Fruit fly (Drosophila melanogaster) whole organism, embryonic: ENCODE data around the gene Dap160.

Source experiments
- CG10959 ChIP-seq: fragments of 200-800 bp; sonication (Bioruptor generic); IDR thresholded peaks from 2 replicates; pipeline ENCODE4 v1.3.6; 2022; ENCODE audit warnings: missing biosample characterization, missing genetic modification characterization
- CG10979 ChIP-seq: fragments of 200-800 bp; sonication (Bioruptor generic); optimal IDR thresholded peaks from 2 replicates; lab custom pipeline; 2018; ENCODE audit warnings: missing biosample characterization, mild to moderate bottlenecking, missing genetic modification characterization, moderate library complexity
- CG11398 ChIP-seq: fragments of 200-800 bp; sonication (Bioruptor generic); optimal IDR thresholded peaks from 2 replicates; lab custom pipeline; 2016; ENCODE audit warnings: missing biosample characterization, missing genetic modification characterization
- CG11504 ChIP-seq: fragments of 200-800 bp; sonication (Bioruptor generic); optimal IDR thresholded peaks from 3 replicates; lab custom pipeline; 2019; ENCODE audit warnings: missing biosample characterization, mild to moderate bottlenecking, missing genetic modification characterization, moderate library complexity
- CG13296 ChIP-seq: fragments of 200-800 bp; sonication (Bioruptor generic); optimal IDR thresholded peaks from 3 replicates; lab custom pipeline; 2018; ENCODE audit warnings: missing biosample characterization, mild to moderate bottlenecking, missing genetic modification characterization
- CG15269 ChIP-seq: fragments of 200-800 bp; sonication (Bioruptor generic); optimal IDR thresholded peaks from 2 replicates; lab custom pipeline; 2018; ENCODE audit warnings: missing biosample characterization, mild to moderate bottlenecking, missing genetic modification characterization, moderate library complexity
- CG16779 ChIP-seq: fragments of 200-800 bp; sonication (Bioruptor generic); IDR thresholded peaks from 2 replicates; pipeline ENCODE4 v1.3.6; 2022; ENCODE audit warnings: missing biosample characterization, missing genetic modification characterization
- CG17359 ChIP-seq: fragments of 200-800 bp; sonication (Bioruptor generic); optimal IDR thresholded peaks from 3 replicates; lab custom pipeline; 2018; ENCODE audit warnings: missing biosample characterization, mild to moderate bottlenecking, missing genetic modification characterization, moderate library complexity
- CG17361 ChIP-seq: fragments of 200-800 bp; sonication (Bioruptor generic); IDR thresholded peaks from 3 replicates; pipeline ENCODE4 v1.3.6; 2022; ENCODE audit warnings: missing biosample characterization, missing genetic modification characterization
- CG2116 ChIP-seq: fragments of 200-800 bp; sonication (Bioruptor generic); optimal IDR thresholded peaks from 3 replicates; lab custom pipeline; 2018; ENCODE audit warnings: missing biosample characterization, mild to moderate bottlenecking, missing genetic modification characterization
- CG32767 ChIP-seq: fragments of 200-800 bp; sonication (Bioruptor generic); IDR thresholded peaks from 2 replicates; pipeline ENCODE4 v1.3.6; 2022; ENCODE audit warnings: missing biosample characterization, missing genetic modification characterization
- CG4282 ChIP-seq: fragments of 200-800 bp; sonication (Bioruptor generic); optimal IDR thresholded peaks from 2 replicates; lab custom pipeline; 2016; ENCODE audit warnings: missing biosample characterization, missing genetic modification characterization
- CG4820 ChIP-seq: fragments of 200-800 bp; sonication (Bioruptor generic); optimal IDR thresholded peaks from 3 replicates; lab custom pipeline; 2016; ENCODE audit warnings: missing biosample characterization, missing genetic modification characterization
- CG6791 ChIP-seq: fragments of 200-800 bp; sonication (Bioruptor generic); IDR thresholded peaks from 3 replicates; pipeline ENCODE4 v1.3.6; 2022; ENCODE audit warnings: missing biosample characterization, missing genetic modification characterization; ENCODE audit not compliant: partially characterized antibody
- CG8290 ChIP-seq, 3 experiments: fragments of 200-800 bp; sonication (Bioruptor generic); optimal IDR thresholded peaks; 2 replicates each; lab custom pipeline; 2016 to 2019; ENCODE audit warnings: missing biosample characterization in 3 of 3, missing genetic modification characterization in 3 of 3, mild to moderate bottlenecking in 2 of 3, moderate library complexity in 1 of 3
- CG8924 ChIP-seq: fragments of 200-800 bp; optimal IDR thresholded peaks from 3 replicates; lab custom pipeline; 2019; ENCODE audit warnings: missing biosample characterization, mild to moderate bottlenecking, missing genetic modification characterization, moderate library complexity
- CG9727 ChIP-seq: fragments of 200-800 bp; sonication (Bioruptor generic); optimal IDR thresholded peaks from 3 replicates; lab custom pipeline; 2017; ENCODE audit warnings: missing biosample characterization, mild to moderate bottlenecking, missing genetic modification characterization
- Dref ChIP-seq: fragments of 200-800 bp; sonication (Bioruptor generic); IDR thresholded peaks from 2 replicates; pipeline ENCODE4 v1.3.6; 2022; ENCODE audit warnings: missing biosample characterization, missing genetic modification characterization
- E2f1 ChIP-seq: fragments of 200-800 bp; sonication (Bioruptor generic); IDR thresholded peaks from 2 replicates; pipeline ENCODE4 v1.3.6; 2022; ENCODE audit warnings: missing biosample characterization, missing genetic modification characterization
- H2.0 ChIP-seq: fragments of 200-800 bp; sonication (Bioruptor generic); IDR thresholded peaks from 2 replicates; pipeline ENCODE4 v1.3.6; 2022; ENCODE audit warnings: missing biosample characterization, missing genetic modification characterization
- Hr51 ChIP-seq, 2 experiments: fragments of 200-800 bp; sonication (Bioruptor generic); optimal IDR thresholded peaks; 2 replicates in 1 of 2; 3 replicates in 1 of 2; lab custom pipeline; 2016 to 2018; ENCODE audit warnings: missing biosample characterization in 2 of 2, missing genetic modification characterization in 2 of 2, mild to moderate bottlenecking in 1 of 2, moderate library complexity in 1 of 2
- Lpt ChIP-seq: fragments of >200 bp; optimal IDR thresholded peaks from 2 replicates; lab custom pipeline; 2018; ENCODE audit warnings: missing biosample characterization, missing genetic modification characterization
- Meics ChIP-seq: fragments of 200-800 bp; sonication (Bioruptor generic); optimal IDR thresholded peaks from 2 replicates; lab custom pipeline; 2017; ENCODE audit warnings: missing biosample characterization, mild to moderate bottlenecking, missing genetic modification characterization
- Mrtf ChIP-seq: fragments of 200-800 bp; sonication (Bioruptor generic); IDR thresholded peaks from 3 replicates; pipeline ENCODE4 v1.3.6; 2022; ENCODE audit warnings: missing biosample characterization, missing genetic modification characterization
- NFAT ChIP-seq: fragments of 200-800 bp; sonication (Bioruptor generic); IDR thresholded peaks from 2 replicates; pipeline ENCODE4 v1.3.6; 2022; ENCODE audit warnings: missing biosample characterization, missing genetic modification characterization
- Opbp ChIP-seq: fragments of 200-800 bp; sonication (Bioruptor generic); IDR thresholded peaks from 3 replicates; pipeline ENCODE4 v1.3.6; 2022; ENCODE audit warnings: missing biosample characterization, missing genetic modification characterization; ENCODE audit not compliant: partially characterized antibody
- Scr ChIP-seq: fragments of 200-800 bp; sonication (Bioruptor generic); IDR thresholded peaks from 2 replicates; pipeline ENCODE4 v1.3.6; 2022; ENCODE audit warnings: missing biosample characterization, missing genetic modification characterization; ENCODE audit not compliant: partially characterized antibody
- Stat92E ChIP-seq, 3 experiments: fragments of >200 bp in 2 of 3; fragments of 200-800 bp in 1 of 3; sonication (Bioruptor generic) in 1 of 3; optimal IDR thresholded peaks; 2 replicates each; lab custom pipeline; 2017 to 2019; ENCODE audit warnings: missing biosample characterization in 3 of 3, missing genetic modification characterization in 3 of 3, mild to moderate bottlenecking in 1 of 3, moderate library complexity in 1 of 3
- Xbp1 ChIP-seq: fragments of 200-800 bp; sonication (Bioruptor generic); optimal IDR thresholded peaks from 3 replicates; lab custom pipeline; 2016; ENCODE audit warnings: missing biosample characterization, mild to moderate bottlenecking, missing genetic modification characterization
- ab ChIP-seq: fragments of 200-800 bp; sonication (Bioruptor generic); optimal IDR thresholded peaks from 2 replicates; lab custom pipeline; 2016; ENCODE audit warnings: missing biosample characterization, missing genetic modification characterization
- cato ChIP-seq: fragments of 200-800 bp; sonication (Bioruptor generic); optimal IDR thresholded peaks from 2 replicates; lab custom pipeline; 2016; ENCODE audit warnings: missing biosample characterization, missing genetic modification characterization, borderline replicate concordance
- chif ChIP-seq, 2 experiments: fragments of 200-800 bp; sonication (Bioruptor generic); optimal IDR thresholded peaks; 3 replicates each; lab custom pipeline; 2016; ENCODE audit warnings: missing biosample characterization in 2 of 2, missing genetic modification characterization in 2 of 2
- chn ChIP-seq: fragments of 200-800 bp; sonication (Bioruptor generic); optimal IDR thresholded peaks from 2 replicates; lab custom pipeline; 2016; ENCODE audit warnings: missing biosample characterization, missing genetic modification characterization
- croc ChIP-seq: fragments of 200-800 bp; sonication (Bioruptor generic); conservative IDR thresholded peaks from 3 replicates; pipeline ENCODE4 v1.3.6; 2022; ENCODE audit warnings: missing biosample characterization, missing genetic modification characterization
- crp ChIP-seq, 2 experiments: fragments of 200-800 bp; sonication (Bioruptor generic); optimal IDR thresholded peaks; 2 replicates in 1 of 2; 3 replicates in 1 of 2; lab custom pipeline; 2017; ENCODE audit warnings: missing biosample characterization in 2 of 2, missing genetic modification characterization in 2 of 2, mild to moderate bottlenecking in 1 of 2, moderate library complexity in 1 of 2
- danr ChIP-seq: fragments of 200-800 bp; sonication (Bioruptor generic); IDR thresholded peaks from 2 replicates; pipeline ENCODE4 v1.3.6; 2022; ENCODE audit warnings: missing biosample characterization, missing genetic modification characterization
- hb ChIP-seq: fragments of 200-800 bp; sonication (Bioruptor generic); IDR thresholded peaks from 3 replicates; pipeline ENCODE4 v1.3.6; 2022; ENCODE audit warnings: missing biosample characterization, missing genetic modification characterization; ENCODE audit not compliant: partially characterized antibody
- hkb ChIP-seq, 2 experiments: fragments of 200-800 bp in 1 of 2; fragments of >200 bp in 1 of 2; sonication (Bioruptor generic) in 1 of 2; IDR thresholded peaks in 1 of 2; optimal IDR thresholded peaks in 1 of 2; 2 replicates each; pipeline versions ENCODE4 v1.3.6 to Lab custom; 2017 to 2022; ENCODE audit warnings: missing biosample characterization in 1 of 2, missing genetic modification characterization in 1 of 2
- peb ChIP-seq: fragments of 200-800 bp; sonication (Bioruptor generic); IDR thresholded peaks from 2 replicates; pipeline ENCODE4 v1.3.6; 2022; ENCODE audit warnings: missing biosample characterization, missing genetic modification characterization
- ranshi ChIP-seq: fragments of 200-800 bp; sonication (Bioruptor generic); IDR thresholded peaks from 2 replicates; pipeline ENCODE4 v1.3.6; 2022; ENCODE audit warnings: missing biosample characterization, missing genetic modification characterization
- ro ChIP-seq: fragments of 200-800 bp; sonication (Bioruptor generic); IDR thresholded peaks from 2 replicates; pipeline ENCODE4 v1.3.6; 2022; ENCODE audit warnings: missing biosample characterization, missing genetic modification characterization
- so ChIP-seq: fragments of 200-800 bp; sonication (Bioruptor generic); IDR thresholded peaks from 3 replicates; pipeline ENCODE4 v1.3.6; 2022; ENCODE audit warnings: missing biosample characterization, missing genetic modification characterization
- sr ChIP-seq: fragments of 200-800 bp; sonication (Bioruptor generic); IDR thresholded peaks from 3 replicates; pipeline ENCODE4 v1.3.6; 2022; ENCODE audit warnings: missing biosample characterization, missing genetic modification characterization
- toy ChIP-seq: fragments of 200-800 bp; sonication (Bioruptor generic); IDR thresholded peaks from 2 replicates; pipeline ENCODE4 v1.3.6; 2022; ENCODE audit warnings: missing biosample characterization, missing genetic modification characterization
- twi ChIP-seq: fragments of 200-800 bp; optimal IDR thresholded peaks from 2 replicates; lab custom pipeline; 2019; ENCODE audit warnings: missing biosample characterization, mild to moderate bottlenecking, missing genetic modification characterization, moderate library complexity
- vfl ChIP-seq: fragments of 200-800 bp; sonication (Bioruptor generic); optimal IDR thresholded peaks from 2 replicates; lab custom pipeline; 2016; ENCODE audit warnings: missing biosample characterization, missing genetic modification characterization
- wdn ChIP-seq: fragments of 200-800 bp; sonication (Bioruptor generic); IDR thresholded peaks from 2 replicates; pipeline ENCODE4 v1.3.6; 2022; ENCODE audit warnings: missing biosample characterization, missing genetic modification characterization
- zen ChIP-seq: fragments of 200-800 bp; sonication (Bioruptor generic); optimal IDR thresholded peaks from 3 replicates; lab custom pipeline; 2018; ENCODE audit warnings: missing biosample characterization, mild to moderate bottlenecking, missing genetic modification characterization, moderate library complexity

Gene Dap160

DNA sequence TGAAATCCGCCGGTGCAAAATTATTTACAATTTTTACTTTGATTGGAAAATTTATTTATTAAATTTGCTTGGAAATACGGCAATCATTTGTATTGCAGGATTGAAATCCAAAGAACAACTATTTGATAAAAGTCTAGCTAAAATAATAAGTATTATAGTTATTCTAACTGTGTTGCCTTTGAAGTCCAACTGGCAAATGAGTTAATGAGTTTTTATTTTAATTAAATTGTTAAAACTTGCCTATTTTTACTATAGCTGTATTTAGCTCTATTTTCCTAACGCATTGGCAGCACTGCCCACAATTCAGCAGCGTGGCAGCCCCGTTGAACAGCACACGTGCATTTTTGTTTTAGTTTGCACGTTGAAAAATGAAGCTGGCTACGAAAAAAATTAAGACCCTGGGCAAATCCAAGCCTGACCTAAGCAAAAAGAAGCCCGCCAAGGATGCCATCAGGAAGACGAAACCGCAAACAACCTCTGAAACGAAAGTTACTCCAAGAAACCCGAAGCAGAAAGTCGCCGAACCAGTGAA, 21.2 kb upstream of the Dap160 start, which contains the start of gene Noc2 (continued):
- TF ChIP-seq wdn (GFP tag; lab: Robert Waterston, UW) (no peak), ranshi (GFP tag; lab: Robert Waterston, UW) (peak; percentile 56; the same call in 1 of the 2 replicates), danr (GFP tag; lab: Robert Waterston, UW) (no peak), hkb (optimal IDR thresholded peaks at IDR 0.05; lab: Kevin White, UChicago) (no peak), hkb (GFP tag; IDR thresholded peaks at IDR 0.05; lab: Robert Waterston, UW) (peak; percentile 43; the same call in 1 of the 2 replicates), sr (GFP tag; lab: Robert Waterston, UW) (no peak), CG11398 (no peak), CG15269 (tag; lab: Kevin White, UChicago) (peak; percentile 35), chn (GFP tag; lab: Kevin White, UChicago) (peak; percentile 36), peb (GFP tag; lab: Robert Waterston, UW) (no peak), chif (GFP tag; optimal IDR thresholded peaks at IDR 0.05; lab: Kevin White, UChicago) (peak in 1 of 2 experiments; percentile 17), CG11504 (tag; lab: Kevin White, UChicago) (peak; percentile 56), CG10959 (no peak), CG8924 (tag; lab: Kevin White, UChicago) (peak; percentile 50), twi (tag; lab: Kevin White, UChicago) (peak; percentile 2), CG6791 (no peak), CG2116 (GFP tag; lab: Kevin White, UChicago) (peak; percentile 41), E2f1 (GFP tag; lab: Robert Waterston, UW) (peak; percentile 51), Stat92E (GFP tag; optimal IDR thresholded peaks at IDR 0.05; lab: Kevin White, UChicago) (no peak), CG4820 (GFP tag; lab: Kevin White, UChicago) (peak; percentile 22), ab (no peak), Hr51 (GFP tag; optimal IDR thresholded peaks at IDR 0.05; lab: Kevin White, UChicago) (peak in 1 of 2 experiments; percentile 43), croc (GFP tag; lab: Robert Waterston, UW) (no peak), so (GFP tag; lab: Robert Waterston, UW) (no peak), Opbp (GFP tag; lab: Robert Waterston, UW) (no peak), CG16779 (GFP tag; lab: Robert Waterston, UW) (peak; percentile 65), CG4282 (GFP tag; lab: Kevin White, UChicago) (no peak), hb (GFP tag; lab: Robert Waterston, UW) (no peak), CG32767 (peak; percentile 9; the same call in 1 of the 2 replicates), ro (GFP tag; lab: Robert Waterston, UW) (no peak), Dref (GFP tag; lab: Robert Waterston, UW) (peak; percentile 50), CG9727 (peak; percentile 33), CG13296 (peak; percentile 21), CG17361 (peak; percentile 74), Scr (GFP tag; lab: Robert Waterston, UW) (no peak), crp (GFP tag; optimal IDR thresholded peaks at IDR 0.05; lab: Kevin White, UChicago) (no peak), NFAT (GFP tag; lab: Robert Waterston, UW) (peak; percentile 44; the same call in 1 of the 2 replicates), Meics (GFP tag; lab: Kevin White, UChicago) (peak; percentile 64), CG8290 (GFP tag; optimal IDR thresholded peaks at IDR 0.05; lab: Kevin White, UChicago) (no peak), CG8290 (tag; optimal IDR thresholded peaks at IDR 0.05; lab: Kevin White, UChicago) (peak in 1 of 2 experiments; percentile 46), toy (GFP tag; lab: Robert Waterston, UW) (no peak), zen (tag; lab: Kevin White, UChicago) (peak; percentile 6), CG10979 (tag; lab: Kevin White, UChicago) (peak; percentile 36), Mrtf (peak; percentile 42; the same call in 2 of the 3 replicates), Xbp1 (GFP tag; lab: Kevin White, UChicago) (peak; percentile 63), Lpt (GFP tag; lab: Kevin White, UChicago) (no peak), cato (GFP tag; lab: Kevin White, UChicago) (no peak), H2.0 (GFP tag; lab: Robert Waterston, UW) (peak; percentile 52; the same call in 1 of the 2 replicates), CG17359 (peak; percentile 7), vfl (GFP tag; lab: Kevin White, UChicago) (no peak)
